Fruit fly (Drosophila melanogaster) whole organism, prepupa: ENCODE measurements around the gene mRpS18B.

Experiments
- Blimp-1 ChIP-seq: fragments of 200-800 bp; sonication (Bioruptor generic); optimal IDR thresholded peaks from 3 replicates; lab custom pipeline; 2017; ENCODE audit warnings: missing biosample characterization, missing genetic modification characterization, mild to moderate bottlenecking, moderate library complexity, missing genetic modification reagents
- CG10669 ChIP-seq: fragments of 200-800 bp; sonication (Bioruptor generic); optimal IDR thresholded peaks from 3 replicates; lab custom pipeline; 2018; ENCODE audit warnings: missing biosample characterization, mild to moderate bottlenecking, missing genetic modification characterization, moderate library complexity
- CG11294 ChIP-seq: fragments of 200-800 bp; sonication (Bioruptor generic); IDR thresholded peaks from 2 replicates; pipeline ENCODE4 v1.3.6; 2022; ENCODE audit warnings: missing biosample characterization, missing genetic modification characterization
- CG11902 ChIP-seq: fragments of 200-800 bp; sonication (Bioruptor generic); optimal IDR thresholded peaks from 3 replicates; lab custom pipeline; 2016; ENCODE audit warnings: missing biosample characterization, missing genetic modification characterization
- CG15336 ChIP-seq: fragments of 200-800 bp; sonication (Bioruptor generic); IDR thresholded peaks from 2 replicates; pipeline ENCODE4 v1.3.6; 2022; ENCODE audit warnings: missing biosample characterization, missing genetic modification characterization
- CG1621 ChIP-seq: fragments of 200-800 bp; sonication (Bioruptor generic); optimal IDR thresholded peaks from 3 replicates; lab custom pipeline; 2018; ENCODE audit warnings: missing biosample characterization, mild to moderate bottlenecking, missing genetic modification characterization
- CG31627 ChIP-seq: fragments of 200-800 bp; sonication (Bioruptor generic); optimal IDR thresholded peaks from 3 replicates; lab custom pipeline; 2016; ENCODE audit warnings: missing biosample characterization, missing genetic modification characterization
- CG34406 ChIP-seq: fragments of 200-800 bp; sonication (Bioruptor generic); optimal IDR thresholded peaks from 3 replicates; lab custom pipeline; 2016; ENCODE audit warnings: missing biosample characterization, missing genetic modification characterization
- CG3919 ChIP-seq: fragments of 200-800 bp; sonication (Bioruptor generic); optimal IDR thresholded peaks from 3 replicates; lab custom pipeline; 2016; ENCODE audit warnings: missing biosample characterization, missing genetic modification characterization
- CG4318 ChIP-seq: fragments of 200-800 bp; sonication (Bioruptor generic); optimal IDR thresholded peaks from 3 replicates; lab custom pipeline; 2017; ENCODE audit warnings: missing biosample characterization, mild to moderate bottlenecking, missing genetic modification characterization
- CG6163 ChIP-seq: fragments of 200-800 bp; sonication (Bioruptor generic); IDR thresholded peaks from 3 replicates; pipeline ENCODE4 v1.3.6; 2022; ENCODE audit warnings: missing biosample characterization, missing genetic modification characterization
- CG6276 ChIP-seq: fragments of 200-800 bp; sonication (Bioruptor generic); optimal IDR thresholded peaks from 2 replicates; lab custom pipeline; 2017; ENCODE audit warnings: missing biosample characterization, mild to moderate bottlenecking, missing genetic modification characterization
- CG6808 ChIP-seq: fragments of 200-800 bp; sonication (Bioruptor generic); optimal IDR thresholded peaks from 3 replicates; lab custom pipeline; 2017; ENCODE audit warnings: missing biosample characterization, missing genetic modification characterization, mild to moderate bottlenecking, moderate library complexity, missing genetic modification reagents
- CG6854 ChIP-seq: fragments of 200-800 bp; sonication (Bioruptor generic); optimal IDR thresholded peaks from 2 replicates; lab custom pipeline; 2017; ENCODE audit warnings: missing biosample characterization, mild to moderate bottlenecking, missing genetic modification characterization
- CG7368 ChIP-seq: fragments of 200-800 bp; sonication (Bioruptor generic); optimal IDR thresholded peaks from 3 replicates; lab custom pipeline; 2016; ENCODE audit warnings: missing biosample characterization, missing genetic modification characterization
- CG8319 ChIP-seq: fragments of 200-800 bp; sonication (Bioruptor generic); optimal IDR thresholded peaks from 3 replicates; lab custom pipeline; 2016; ENCODE audit warnings: missing biosample characterization, missing genetic modification characterization
- CG8632 ChIP-seq: fragments of 200-800 bp; sonication (Bioruptor generic); optimal IDR thresholded peaks from 3 replicates; lab custom pipeline; 2016; ENCODE audit warnings: missing biosample characterization, missing genetic modification characterization
- CG9139 ChIP-seq: fragments of 200-800 bp; sonication (Bioruptor generic); optimal IDR thresholded peaks from 3 replicates; lab custom pipeline; 2017; ENCODE audit warnings: missing biosample characterization, mild to moderate bottlenecking, missing genetic modification characterization
- Eip75B ChIP-seq: fragments of 200-800 bp; sonication (Bioruptor generic); optimal IDR thresholded peaks from 3 replicates; lab custom pipeline; 2016; ENCODE audit warnings: missing biosample characterization, missing genetic modification characterization
- Eip78C ChIP-seq: fragments of 200-800 bp; sonication (Bioruptor generic); peaks from one replicate; lab custom pipeline; 2016; ENCODE audit warnings: missing biosample characterization, missing genetic modification characterization
- Eip93F ChIP-seq: fragments of 200-800 bp; sonication (Bioruptor generic); optimal IDR thresholded peaks from 2 replicates; lab custom pipeline; 2016; ENCODE audit warnings: missing biosample characterization, mild to moderate bottlenecking, missing genetic modification characterization
- Ets21C ChIP-seq: fragments of 200-800 bp; sonication (Bioruptor generic); optimal IDR thresholded peaks from 3 replicates; lab custom pipeline; 2016; ENCODE audit warnings: missing biosample characterization, missing genetic modification characterization
- Ets96B ChIP-seq: fragments of 200-800 bp; optimal IDR thresholded peaks from 2 replicates; lab custom pipeline; 2019; ENCODE audit warnings: missing biosample characterization, mild to moderate bottlenecking, missing genetic modification characterization, moderate library complexity
- Gug ChIP-seq: fragments of 200-800 bp; sonication (Bioruptor generic); IDR thresholded peaks from 2 replicates; pipeline ENCODE4 v1.3.6; 2022; ENCODE audit warnings: missing biosample characterization, missing genetic modification characterization
- Hr38 ChIP-seq: sonication (Bioruptor generic); optimal IDR thresholded peaks from 2 replicates; lab custom pipeline; 2016; ENCODE audit warnings: missing biosample characterization, missing genetic modification characterization
- Hr39 ChIP-seq: fragments of 200-800 bp; sonication (Bioruptor generic); optimal IDR thresholded peaks from 2 replicates; lab custom pipeline; 2016; ENCODE audit warnings: missing biosample characterization, missing genetic modification characterization
- Hr4 ChIP-seq: fragments of 200-800 bp; sonication (Bioruptor generic); optimal IDR thresholded peaks from 3 replicates; lab custom pipeline; 2016; ENCODE audit warnings: missing biosample characterization, missing genetic modification characterization
- Lpt ChIP-seq: fragments of 200-800 bp; sonication (Bioruptor generic); optimal IDR thresholded peaks from 3 replicates; lab custom pipeline; 2016; ENCODE audit warnings: missing biosample characterization, missing genetic modification characterization
- Met ChIP-seq: fragments of 200-800 bp; sonication (Bioruptor generic); optimal IDR thresholded peaks from 3 replicates; lab custom pipeline; 2016; ENCODE audit warnings: missing biosample characterization, missing genetic modification characterization
- OdsH ChIP-seq: fragments of 200-800 bp; sonication (Bioruptor generic); optimal IDR thresholded peaks from 3 replicates; lab custom pipeline; 2016; ENCODE audit warnings: missing biosample characterization, missing genetic modification characterization
- Sox102F ChIP-seq: fragments of 200-800 bp; sonication (Bioruptor generic); optimal IDR thresholded peaks from 2 replicates; lab custom pipeline; 2016; ENCODE audit warnings: missing biosample characterization, mild to moderate bottlenecking, missing genetic modification characterization
- Sox15 ChIP-seq: fragments of 200-800 bp; sonication (Bioruptor generic); optimal IDR thresholded peaks from 3 replicates; lab custom pipeline; 2016; ENCODE audit warnings: missing biosample characterization, missing genetic modification characterization
- achi ChIP-seq: fragments of 200-800 bp; sonication (Bioruptor generic); optimal IDR thresholded peaks from 3 replicates; lab custom pipeline; 2016; ENCODE audit warnings: missing biosample characterization, missing genetic modification characterization
- acj6 ChIP-seq: fragments of 200-800 bp; sonication (Bioruptor generic); optimal IDR thresholded peaks from 3 replicates; lab custom pipeline; 2016; ENCODE audit warnings: missing biosample characterization, missing genetic modification characterization
- eg ChIP-seq: fragments of 200-800 bp; sonication (Bioruptor generic); IDR thresholded peaks from 3 replicates; pipeline ENCODE4 v1.3.6; 2022; ENCODE audit warnings: missing biosample characterization, missing genetic modification characterization
- esn ChIP-seq: fragments of 200-800 bp; sonication (Bioruptor generic); optimal IDR thresholded peaks from 2 replicates; lab custom pipeline; 2016; ENCODE audit warnings: missing biosample characterization, mild to moderate bottlenecking, missing genetic modification characterization, moderate library complexity
- fd59A ChIP-seq: fragments of 200-800 bp; sonication (Bioruptor generic); optimal IDR thresholded peaks from 2 replicates; lab custom pipeline; 2017; ENCODE audit warnings: missing biosample characterization, mild to moderate bottlenecking, missing genetic modification characterization, missing genetic modification reagents
- fd85E ChIP-seq: fragments of 200-800 bp; sonication (Bioruptor generic); optimal IDR thresholded peaks from 3 replicates; lab custom pipeline; 2016; ENCODE audit warnings: missing biosample characterization, missing genetic modification characterization
- fkh ChIP-seq: fragments of 200-800 bp; sonication (Bioruptor generic); optimal IDR thresholded peaks from 3 replicates; lab custom pipeline; 2017; ENCODE audit warnings: missing biosample characterization, mild to moderate bottlenecking, missing genetic modification characterization, moderate library complexity
- lz ChIP-seq: fragments of 200-800 bp; sonication (Bioruptor generic); optimal IDR thresholded peaks from 3 replicates; lab custom pipeline; 2016; ENCODE audit warnings: missing biosample characterization, missing genetic modification characterization
- pdm3 ChIP-seq: fragments of 200-800 bp; sonication (Bioruptor generic); optimal IDR thresholded peaks from 3 replicates; lab custom pipeline; 2016; ENCODE audit warnings: missing biosample characterization, missing genetic modification characterization
- salr ChIP-seq, 2 experiments: fragments of 200-800 bp; sonication (Bioruptor generic); optimal IDR thresholded peaks; 3 replicates each; lab custom pipeline; 2016 to 2018; ENCODE audit warnings: missing biosample characterization in 2 of 2, missing genetic modification characterization in 2 of 2, mild to moderate bottlenecking in 1 of 2
- ss ChIP-seq, 2 experiments: fragments of 200-800 bp; sonication (Bioruptor generic); optimal IDR thresholded peaks; 2 replicates in 1 of 2; 3 replicates in 1 of 2; lab custom pipeline; 2017 to 2018; ENCODE audit warnings: mild to moderate bottlenecking in 2 of 2, missing biosample characterization in 2 of 2, missing genetic modification characterization in 2 of 2, moderate library complexity in 1 of 2
- svp ChIP-seq: fragments of 200-800 bp; sonication (Bioruptor generic); peaks from one replicate; lab custom pipeline; 2016; ENCODE audit warnings: missing biosample characterization, missing genetic modification characterization
- topi ChIP-seq: fragments of 200-800 bp; sonication (Bioruptor generic); optimal IDR thresholded peaks from 3 replicates; lab custom pipeline; 2016; ENCODE audit warnings: missing biosample characterization, missing genetic modification characterization

Gene mRpS18B

DNA sequence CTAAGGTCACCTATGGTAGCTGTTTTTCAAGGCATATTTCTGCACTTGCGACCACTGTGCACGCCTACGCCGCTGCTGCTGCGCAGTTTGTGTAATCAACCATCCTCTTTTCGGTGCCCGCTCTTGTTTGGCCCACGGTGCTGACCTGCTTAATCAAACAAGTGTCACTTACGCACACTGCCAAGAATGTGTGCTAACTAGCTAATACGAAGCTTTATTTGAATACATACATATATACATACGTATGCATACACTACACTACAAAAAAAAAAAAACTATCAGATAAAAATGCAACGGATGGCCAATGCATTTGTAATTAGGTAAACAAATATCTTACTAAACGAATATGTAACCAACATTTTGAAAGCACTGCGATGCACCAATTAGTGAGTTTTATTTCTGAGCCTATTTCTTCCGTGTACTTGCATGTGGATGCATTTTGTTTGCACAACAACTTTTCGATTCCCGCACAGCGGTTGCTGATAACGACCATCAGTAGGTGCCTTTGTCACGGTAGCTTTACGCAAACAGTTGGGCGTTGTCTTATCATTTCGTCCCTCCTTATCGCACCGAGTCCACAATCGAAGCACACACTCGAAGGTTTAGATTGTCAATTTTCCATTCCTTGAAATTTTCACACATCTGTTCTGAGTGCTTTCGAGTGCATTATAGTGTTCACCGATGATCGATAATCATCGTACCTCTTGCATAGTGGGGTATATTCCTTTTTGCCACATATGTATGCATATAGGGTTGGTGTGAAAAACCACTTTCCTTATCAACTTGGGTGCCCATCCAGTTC lies 10.6 kb downstream of the mRpS18B start (continued):
- TF ChIP-seq fd59A (GFP tag; lab: Kevin White, UChicago) (peak; percentile 72), acj6 (GFP tag; lab: Kevin White, UChicago) (peak; percentile 92), Sox102F (GFP tag; lab: Kevin White, UChicago) (peak; percentile 93), lz (GFP tag; lab: Kevin White, UChicago) (peak; percentile 90), CG34406 (peak; percentile 93), Sox15 (GFP tag; lab: Kevin White, UChicago) (peak; percentile 85), Gug (GFP tag; lab: Robert Waterston, UW) (peak; percentile 96), Eip75B (peak; percentile 98), fd85E (GFP tag; lab: Kevin White, UChicago) (peak; percentile 64), eg (GFP tag; lab: Robert Waterston, UW) (peak; percentile 98), achi (peak; percentile 88), Hr39 (GFP tag; lab: Kevin White, UChicago) (peak; percentile 91), Eip93F (GFP tag; lab: Kevin White, UChicago) (peak; percentile 94), salr (GFP tag; optimal IDR thresholded peaks at IDR 0.05; lab: Kevin White, UChicago) (peak; percentile 63 to 83), CG6276 (peak; percentile 91), CG1621 (tag; lab: Kevin White, UChicago) (peak; percentile 76)

DNA sequence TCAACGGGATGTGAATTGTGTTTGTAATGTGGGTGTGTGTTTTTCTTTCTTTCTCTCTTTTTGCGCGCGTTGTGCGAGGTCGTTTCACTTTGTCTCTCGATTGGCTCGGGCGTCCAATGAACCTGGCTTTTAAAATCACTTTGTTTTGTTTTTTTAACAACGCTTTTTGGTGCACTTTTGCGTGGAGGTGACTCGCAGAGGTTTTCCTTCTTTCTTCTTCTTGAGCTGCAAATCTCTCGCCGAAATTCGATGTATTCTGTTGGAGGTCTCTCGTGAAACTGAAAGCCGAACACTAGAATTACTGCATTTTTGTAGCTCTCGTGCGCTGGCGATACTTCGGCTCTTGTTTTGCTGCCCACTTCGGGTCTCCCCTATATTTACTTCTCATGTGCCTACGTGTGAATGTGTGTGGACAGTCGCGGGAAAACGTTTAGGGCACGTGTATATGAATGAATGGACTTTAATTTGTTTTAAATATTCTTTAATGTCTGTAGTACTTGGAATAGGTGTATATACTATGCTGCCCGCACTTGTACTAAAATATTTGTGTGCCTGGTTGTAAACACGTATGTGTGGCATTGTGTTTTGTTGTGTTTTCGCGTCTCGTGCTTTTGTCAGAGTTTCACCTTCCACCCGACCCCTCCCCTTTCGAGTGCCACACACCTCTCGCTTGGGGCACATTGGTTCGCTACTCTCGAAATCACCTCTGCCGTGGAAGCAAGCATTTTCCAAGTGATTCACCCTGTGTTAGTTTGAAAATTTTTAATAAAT lies 12.1 kb downstream of the mRpS18B start, which contains the start of gene fok:
fok (minus strand) TSS at position 286 of the 771 bp plus-strand sequence.
- TF ChIP-seq Gug (GFP tag; lab: Robert Waterston, UW) (peak; percentile 92), CG3919 (GFP tag; lab: Kevin White, UChicago) (peak; percentile 98), CG4318 (GFP tag; lab: Kevin White, UChicago) (peak; percentile 93), CG31627 (GFP tag; lab: Kevin White, UChicago) (peak; percentile 98), Hr38 (GFP tag; lab: Kevin White, UChicago) (no peak), CG15336 (GFP tag; lab: Robert Waterston, UW) (peak; percentile 99), Lpt (peak; percentile 97), OdsH (peak; percentile 97), ss (GFP tag; optimal IDR thresholded peaks at IDR 0.05; lab: Kevin White, UChicago) (peak; percentile 98), CG34406 (peak; percentile 97), CG7368 (GFP tag; lab: Kevin White, UChicago) (peak; percentile 95), Sox15 (GFP tag; lab: Kevin White, UChicago) (peak; percentile 95), salr (GFP tag; optimal IDR thresholded peaks at IDR 0.05; lab: Kevin White, UChicago) (peak; percentile 91 to 95), pdm3 (GFP tag; lab: Kevin White, UChicago) (peak; percentile 98), fkh (GFP tag; lab: Kevin White, UChicago) (peak; percentile 100), CG9139 (peak; percentile 95), eg (GFP tag; lab: Robert Waterston, UW) (peak; percentile 94), Ets96B (tag; lab: Kevin White, UChicago) (peak; percentile 98), lz (GFP tag; lab: Kevin White, UChicago) (peak; percentile 98), Eip78C (peak; percentile 100), Blimp-1 (GFP tag; lab: Kevin White, UChicago) (peak; percentile 93), Eip75B (peak; percentile 99), CG6854 (GFP tag; lab: Kevin White, UChicago) (peak; percentile 96), CG10669 (GFP tag; lab: Kevin White, UChicago) (peak; percentile 97), CG6808 (peak; percentile 98), CG6163 (peak; percentile 96), acj6 (GFP tag; lab: Kevin White, UChicago) (peak; percentile 97), Sox102F (GFP tag; lab: Kevin White, UChicago) (peak; percentile 99), Ets21C (GFP tag; lab: Kevin White, UChicago) (peak; percentile 96), CG11294 (peak; percentile 93), Hr39 (GFP tag; lab: Kevin White, UChicago) (peak; percentile 97), topi (GFP tag; lab: Kevin White, UChicago) (peak; percentile 98), CG8319 (GFP tag; lab: Kevin White, UChicago) (peak; percentile 97), Met (GFP tag; lab: Kevin White, UChicago) (peak; percentile 99), fd59A (GFP tag; lab: Kevin White, UChicago) (peak; percentile 96), CG11902 (GFP tag; lab: Kevin White, UChicago) (peak; percentile 95), esn (peak; percentile 99), Hr4 (GFP tag; lab: Kevin White, UChicago) (peak; percentile 98), svp (GFP tag; lab: Kevin White, UChicago) (peak; percentile 99), CG8632 (GFP tag; lab: Kevin White, UChicago) (peak; percentile 97)
